Fruit fly (Drosophila melanogaster): ENCODE results near the gene CG8003.
A peak's percentile ranks its signal among the peaks of the same experiment; 100 is the strongest.

Gene CG8003

dm6 chr3L:10679711-10680154 is 18.5 kb downstream of the CG8003 start (continued):
- TF ChIP-seq HHEX (GFP tag; optimal IDR thresholded peaks at IDR 0.05) (peak; percentile 36), knrl (GFP tag; IDR thresholded peaks at IDR 0.05; ENCODE audit: partially characterized antibody) (no peak), CG11695 (GFP tag; IDR thresholded peaks at IDR 0.05) (peak; percentile 40; the same call in 1 of the 3 replicates), dati (GFP tag; IDR thresholded peaks at IDR 0.05) (no peak), slbo (GFP tag; IDR thresholded peaks at IDR 0.05) (0 out of 2 replicates have a peak, but pooled peaks have one; percentile 12), CG11504 (tag; optimal IDR thresholded peaks at IDR 0.05) (peak; percentile 18), bcd (GFP tag; optimal IDR thresholded peaks at IDR 0.05) (peak; percentile 7), sens (GFP tag) (no peak), CG6765 (GFP tag; optimal IDR thresholded peaks at IDR 0.05) (peak; percentile 66), stc (GFP tag; IDR thresholded peaks at IDR 0.05) (0 out of 2 replicates have a peak, but pooled peaks have one; percentile 10), CG4424 (GFP tag; optimal IDR thresholded peaks at IDR 0.05) (no peak), seq (GFP tag; IDR thresholded peaks at IDR 0.05) (peak; percentile 61), CG4707 (GFP tag; optimal IDR thresholded peaks at IDR 0.05) (peak; percentile 2), Camta (GFP tag; optimal IDR thresholded peaks at IDR 0.05) (no peak), CG13424 (tag; optimal IDR thresholded peaks at IDR 0.05) (peak; percentile 8), CG31441 (GFP tag; IDR thresholded peaks at IDR 0.05) (peak; percentile 42), salm (tag; optimal IDR thresholded peaks at IDR 0.05) (peak; percentile 21), CoRest (tag; optimal IDR thresholded peaks at IDR 0.05) (peak; percentile 4), bsh (GFP tag; optimal IDR thresholded peaks at IDR 0.05) (peak in 1 of 2 experiments; percentile 34), CG2678 (tag; optimal IDR thresholded peaks at IDR 0.05) (peak; percentile 51), CG18011 (GFP tag; optimal IDR thresholded peaks at IDR 0.05) (peak; percentile 36), Eip74EF (GFP tag; optimal IDR thresholded peaks at IDR 0.05) (peak in 1 of 2 experiments; percentile 36), ato (GFP tag; IDR thresholded peaks at IDR 0.05; ENCODE audit: partially characterized antibody) (no peak), CG6813 (GFP tag; optimal IDR thresholded peaks at IDR 0.05) (peak; percentile 53), CG18619 (GFP tag; optimal IDR thresholded peaks at IDR 0.05) (peak; percentile 20), Hr51 (GFP tag; optimal IDR thresholded peaks at IDR 0.05) (peak in 1 of 2 experiments; percentile 31), dpn (GFP tag; optimal IDR thresholded peaks at IDR 0.05) (peak; percentile 8 to 33), sqz (GFP tag; optimal IDR thresholded peaks at IDR 0.05) (peak; percentile 47), B-H2 (GFP tag; optimal IDR thresholded peaks at IDR 0.05) (peak; percentile 21), pho (GFP tag; optimal IDR thresholded peaks at IDR 0.05) (no peak), CrebB (tag; optimal IDR thresholded peaks at IDR 0.05) (peak; percentile 18), pan (optimal IDR thresholded peaks at IDR 0.05) (no peak), pan (GFP tag; optimal IDR thresholded peaks at IDR 0.05 in 1 of 2, IDR thresholded peaks at IDR 0.05 in 1 of 2) (peak in 1 of 2 experiments; percentile 42), CG12071 (GFP tag; optimal IDR thresholded peaks at IDR 0.05) (peak; percentile 29), D19B (GFP tag; optimal IDR thresholded peaks at IDR 0.05) (no peak), PHDP (tag; optimal IDR thresholded peaks at IDR 0.05) (peak; percentile 49), Antp (GFP tag; optimal IDR thresholded peaks at IDR 0.05) (no peak), CG2120 (GFP tag; optimal IDR thresholded peaks at IDR 0.05) (peak; percentile 49), CG14050 (GFP tag; IDR thresholded peaks at IDR 0.05) (no peak), CG14441 (GFP tag; IDR thresholded peaks at IDR 0.05) (peak; percentile 40; the same call in 1 of the 2 replicates), lilli (GFP tag; optimal IDR thresholded peaks at IDR 0.05) (peak; percentile 24), tx (GFP tag; optimal IDR thresholded peaks at IDR 0.05) (peak; percentile 9), CG32767 (GFP tag; IDR thresholded peaks at IDR 0.05) (peak; percentile 53; the same call in 1 of the 2 replicates), chif (GFP tag; optimal IDR thresholded peaks at IDR 0.05) (peak in 1 of 2 experiments; percentile 51), ATbp (GFP tag; optimal IDR thresholded peaks at IDR 0.05) (peak; percentile 4), odd (GFP tag; optimal IDR thresholded peaks at IDR 0.05) (peak; percentile 49), CG15514 (GFP tag; optimal IDR thresholded peaks at IDR 0.05) (peak; percentile 6), pzg (GFP tag; optimal IDR thresholded peaks at IDR 0.05) (no peak), Hand (GFP tag; optimal IDR thresholded peaks at IDR 0.05) (peak; percentile 38)

Measured in whole organism, embryonic.